Worm (Caenorhabditis elegans): Measurements from ENCODE around the gene map-1.

ce11 chrIV:3666543-3666942 lies 20.1 kb downstream of the map-1 start:
- TF ChIP-seq ets-7 (tag; optimal IDR thresholded peaks at IDR 0.05) (no peak), hmbx-1 (tag; optimal IDR thresholded peaks at IDR 0.05) (no peak)
